Fruit fly (Drosophila melanogaster): ENCODE data around the gene b6.

Gene b6

DNA sequence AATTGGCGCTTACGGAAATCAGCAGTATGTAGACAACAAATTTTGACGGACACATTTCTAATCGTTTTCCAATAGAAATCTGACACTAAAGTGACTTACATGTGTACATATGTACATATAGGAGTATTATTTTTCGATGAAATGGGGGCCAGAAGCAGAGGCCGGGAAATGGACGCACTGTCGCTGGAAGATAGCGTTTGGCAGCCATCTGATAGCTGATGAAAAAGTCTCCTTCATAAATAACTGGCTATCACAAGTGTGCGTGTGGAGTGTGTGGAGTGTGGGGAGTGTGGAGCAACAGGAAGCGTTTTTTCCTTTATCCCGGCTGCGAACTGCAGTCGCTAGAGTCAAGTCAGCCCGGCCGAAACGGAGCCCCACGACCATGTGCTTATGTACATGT lies 23.7 kb downstream of the b6 start, which contains the start of gene CG3795:
CG3795 (minus strand) TSS at position 101 of the 400 bp plus-strand sequence.
- TF ChIP-seq CG9705 (GFP tag; optimal IDR thresholded peaks at IDR 0.05): no peak
- TF ChIP-seq dl (GFP tag; optimal IDR thresholded peaks at IDR 0.05; ENCODE audit: insufficient read depth in 1 of 2, partially characterized antibody in 2 of 2): no peak
- TF ChIP-seq rgr (GFP tag; optimal IDR thresholded peaks at IDR 0.05): no peak
- no peak for TF ChIP-seq N (GFP tag; optimal IDR thresholded peaks at IDR 0.05)
- TF ChIP-seq h (GFP tag; optimal IDR thresholded peaks at IDR 0.05): no peak
- TF ChIP-seq Abd-B (GFP tag; optimal IDR thresholded peaks at IDR 0.05): no peak
- no peak for TF ChIP-seq Jra (GFP tag; optimal IDR thresholded peaks at IDR 0.05)
- no peak for TF ChIP-seq Dfd (GFP tag; optimal IDR thresholded peaks at IDR 0.05)

DNA sequence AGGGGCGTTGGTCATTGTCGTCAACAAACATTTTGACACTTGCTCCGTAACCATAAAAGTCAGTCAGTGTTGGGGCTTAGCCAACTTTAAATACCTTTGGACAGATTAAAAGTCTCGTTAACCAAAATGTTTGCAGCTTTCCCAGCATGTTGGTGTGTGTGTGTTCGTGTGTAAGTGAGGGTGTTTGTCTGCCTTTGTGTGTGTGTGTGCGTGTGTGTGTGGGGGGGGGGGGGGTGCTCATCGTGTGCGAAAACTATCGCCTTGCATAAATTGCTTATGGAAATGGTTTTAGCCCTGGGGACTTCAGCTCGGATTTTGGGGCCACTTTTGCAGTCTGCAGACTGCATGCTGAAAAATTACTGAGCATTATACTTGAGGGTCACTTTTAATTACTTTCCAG lies 28.4 kb downstream of the b6 start:
- TF ChIP-seq HLH106 (tag; optimal IDR thresholded peaks at IDR 0.05) (no peak), CrebA (GFP tag; optimal IDR thresholded peaks at IDR 0.05; ENCODE audit: borderline replicate concordance) (no peak), Dfd (GFP tag; optimal IDR thresholded peaks at IDR 0.05) (peak; percentile 92)

DNA sequence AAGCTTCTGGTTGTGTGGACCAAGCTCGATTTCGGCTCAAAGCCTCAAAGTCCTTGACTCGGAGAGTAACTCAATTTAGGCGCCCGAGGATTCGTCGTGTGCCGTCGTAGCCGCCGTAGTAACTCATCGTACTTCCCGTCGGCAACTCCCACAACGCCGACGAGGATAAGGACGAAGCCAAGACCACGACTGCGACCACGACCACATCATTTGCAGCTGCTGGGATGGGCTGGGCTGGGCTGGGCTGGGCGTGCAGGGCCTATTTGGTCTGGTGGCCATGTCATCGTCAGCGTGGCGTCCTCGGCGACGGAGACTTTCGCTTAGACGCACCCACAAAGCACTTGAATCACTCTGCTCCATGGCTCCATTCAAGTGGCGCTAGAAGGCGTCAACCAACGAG lies 48.7 kb downstream of the b6 start:
- TF ChIP-seq GATAd (GFP tag; optimal IDR thresholded peaks at IDR 0.05) (no peak), Myc (optimal IDR thresholded peaks at IDR 0.05) (no peak), usp (GFP tag; optimal IDR thresholded peaks at IDR 0.05) (no peak), Dfd (GFP tag; optimal IDR thresholded peaks at IDR 0.05) (no peak)

Measured in whole organism, wandering third instar larva.